Worm (Caenorhabditis elegans) whole organism, L2 larva: ENCODE data around the gene arx-6.

Source experiments
- skn-1 ChIP-seq: sonication (generic microtip); optimal IDR thresholded peaks from 2 replicates; lab custom pipeline; 2017; ENCODE audit warnings: missing biosample characterization, missing genetic modification characterization
- snpc-4 ChIP-seq: fragments of 150-350 bp; optimal IDR thresholded peaks from 2 replicates; lab custom pipeline; 2014; ENCODE audit warnings: missing biosample characterization, missing genetic modification characterization

ce11 chrIII:4873395-4873794, 5.1 kb upstream of the arx-6 start:
- no peak for TF ChIP-seq snpc-4 (tag; lab: Kevin White, UChicago)
- TF ChIP-seq skn-1 (tag; lab: Kevin White, UChicago): no peak
